Fruit fly (Drosophila melanogaster) whole organism, prepupa: ENCODE data around the gene CG14300.

Experiments used
- Blimp-1 ChIP-seq: fragments of 200-800 bp; sonication (Bioruptor generic); optimal IDR thresholded peaks from 3 replicates; lab custom pipeline; 2017; ENCODE audit warnings: missing biosample characterization, missing genetic modification characterization, mild to moderate bottlenecking, moderate library complexity, missing genetic modification reagents
- CG1621 ChIP-seq: fragments of 200-800 bp; sonication (Bioruptor generic); optimal IDR thresholded peaks from 3 replicates; lab custom pipeline; 2018; ENCODE audit warnings: missing biosample characterization, mild to moderate bottlenecking, missing genetic modification characterization
- CG32006 ChIP-seq: fragments of 200-800 bp; sonication (Bioruptor generic); optimal IDR thresholded peaks from 3 replicates; lab custom pipeline; 2017; ENCODE audit warnings: missing biosample characterization, mild to moderate bottlenecking, missing genetic modification characterization
- CG3919 ChIP-seq: fragments of 200-800 bp; sonication (Bioruptor generic); optimal IDR thresholded peaks from 3 replicates; lab custom pipeline; 2016; ENCODE audit warnings: missing biosample characterization, missing genetic modification characterization
- CG6792 ChIP-seq: fragments of 200-800 bp; sonication (Bioruptor generic); optimal IDR thresholded peaks from 3 replicates; lab custom pipeline; 2016; ENCODE audit warnings: missing biosample characterization, missing genetic modification characterization
- CG8632 ChIP-seq: fragments of 200-800 bp; sonication (Bioruptor generic); optimal IDR thresholded peaks from 3 replicates; lab custom pipeline; 2016; ENCODE audit warnings: missing biosample characterization, missing genetic modification characterization
- Lpt ChIP-seq: fragments of 200-800 bp; sonication (Bioruptor generic); optimal IDR thresholded peaks from 3 replicates; lab custom pipeline; 2016; ENCODE audit warnings: missing biosample characterization, missing genetic modification characterization
- Met ChIP-seq: fragments of 200-800 bp; sonication (Bioruptor generic); optimal IDR thresholded peaks from 3 replicates; lab custom pipeline; 2016; ENCODE audit warnings: missing biosample characterization, missing genetic modification characterization
- achi ChIP-seq: fragments of 200-800 bp; sonication (Bioruptor generic); optimal IDR thresholded peaks from 3 replicates; lab custom pipeline; 2016; ENCODE audit warnings: missing biosample characterization, missing genetic modification characterization
- vri ChIP-seq: fragments of 200-800 bp; sonication (Bioruptor generic); optimal IDR thresholded peaks from 3 replicates; lab custom pipeline; 2016; ENCODE audit warnings: missing biosample characterization, mild to moderate bottlenecking, missing genetic modification characterization

DNA sequence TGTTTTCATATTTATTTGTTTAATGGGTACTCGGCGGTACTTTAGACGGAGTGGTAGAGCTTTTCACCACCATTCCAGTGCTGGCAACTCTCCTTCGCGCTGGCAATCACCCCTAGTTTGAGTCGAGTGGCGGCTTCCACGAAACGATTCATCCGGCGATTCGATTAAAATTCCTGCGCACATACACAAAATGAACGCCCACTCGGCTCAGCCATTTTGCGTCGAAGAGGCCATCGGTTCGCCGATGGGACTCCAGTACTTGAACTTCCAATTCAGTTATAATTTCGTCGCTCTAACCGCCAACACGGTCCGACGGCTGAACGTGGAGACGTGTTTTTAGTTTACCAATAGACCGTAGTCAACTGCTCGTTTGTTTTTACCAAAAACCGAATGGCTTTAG is 13.2 kb downstream of the CG14300 start, which contains the start of the genes CG46318 and ChT:
- TF ChIP-seq CG32006 (GFP tag; lab: Kevin White, UChicago): no peak
- no peak for TF ChIP-seq CG8632 (GFP tag; lab: Kevin White, UChicago)
- no peak for TF ChIP-seq Blimp-1 (GFP tag; lab: Kevin White, UChicago)
- no peak for TF ChIP-seq achi (GFP tag; lab: Kevin White, UChicago)
- no peak for TF ChIP-seq Met (GFP tag; lab: Kevin White, UChicago)
- no peak for TF ChIP-seq Lpt (GFP tag; lab: Kevin White, UChicago)
- no peak for TF ChIP-seq CG3919
- TF ChIP-seq CG6792 (GFP tag; lab: Kevin White, UChicago): no peak
- no peak for TF ChIP-seq vri (GFP tag; lab: Kevin White, UChicago)
- TF ChIP-seq CG1621 (tag; lab: Kevin White, UChicago): no peak
